Worm (Caenorhabditis elegans) whole organism, L4 larva: ENCODE results near the gene R02F11.11.
A peak's percentile ranks its signal among the peaks of the same experiment; 100 is the strongest.

Experiments used
- aha-1 ChIP-seq: fragments of 150-350 bp; peaks from one replicate; lab custom pipeline; 2014; ENCODE audit warnings: missing biosample characterization, missing genetic modification characterization
- daf-12 ChIP-seq: fragments of 150-350 bp; optimal IDR thresholded peaks from 2 replicates; lab custom pipeline; 2014; ENCODE audit warnings: missing biosample characterization, missing genetic modification reagents, missing genetic modification characterization
- daf-8 ChIP-seq: fragments of 200-800 bp; sonication (Bioruptor generic); IDR thresholded peaks from 2 replicates; pipeline ENCODE4 v1.3.6; 2022; ENCODE audit warnings: missing genetic modification characterization, missing compliant biosample characterization
- nhr-28 ChIP-seq: fragments of 150-350 bp; optimal IDR thresholded peaks from 2 replicates; lab custom pipeline; 2014; ENCODE audit warnings: missing biosample characterization, missing genetic modification characterization
- snpc-1.2 ChIP-seq: fragments of 200-800 bp; sonication (Bioruptor generic); IDR thresholded peaks from 2 replicates; pipeline ENCODE4 v1.3.6; 2022; ENCODE audit warnings: missing genetic modification reagents, missing genetic modification characterization, missing compliant biosample characterization
- tag-97 ChIP-seq: fragments of 200-800 bp; sonication (Bioruptor generic); IDR thresholded peaks from 2 replicates; pipeline ENCODE4 v1.3.6; 2022; ENCODE audit warnings: missing genetic modification characterization, missing compliant biosample characterization

- TF ChIP-seq nhr-28: no peak
- TF ChIP-seq daf-12 (tag; lab: Kevin White, UChicago): no peak
- TF ChIP-seq snpc-1.2 (GFP tag; lab: Robert Waterston, UW): 0 out of 2 replicates have a peak, but pooled peaks have one; percentile 25
- TF ChIP-seq tag-97 (GFP tag; lab: Robert Waterston, UW): no peak
- no peak for TF ChIP-seq daf-8 (GFP tag; lab: Robert Waterston, UW)
- peak; percentile 73 for TF ChIP-seq aha-1 (tag; lab: Kevin White, UChicago)
Measured at ce11 chrV:4754123-4754522, 37.5 kb upstream of the R02F11.11 start, which contains the start of gene hil-4.
